Worm (Caenorhabditis elegans): Measurements from ENCODE around the gene lin-52.

The lin-52 gene

DNA sequence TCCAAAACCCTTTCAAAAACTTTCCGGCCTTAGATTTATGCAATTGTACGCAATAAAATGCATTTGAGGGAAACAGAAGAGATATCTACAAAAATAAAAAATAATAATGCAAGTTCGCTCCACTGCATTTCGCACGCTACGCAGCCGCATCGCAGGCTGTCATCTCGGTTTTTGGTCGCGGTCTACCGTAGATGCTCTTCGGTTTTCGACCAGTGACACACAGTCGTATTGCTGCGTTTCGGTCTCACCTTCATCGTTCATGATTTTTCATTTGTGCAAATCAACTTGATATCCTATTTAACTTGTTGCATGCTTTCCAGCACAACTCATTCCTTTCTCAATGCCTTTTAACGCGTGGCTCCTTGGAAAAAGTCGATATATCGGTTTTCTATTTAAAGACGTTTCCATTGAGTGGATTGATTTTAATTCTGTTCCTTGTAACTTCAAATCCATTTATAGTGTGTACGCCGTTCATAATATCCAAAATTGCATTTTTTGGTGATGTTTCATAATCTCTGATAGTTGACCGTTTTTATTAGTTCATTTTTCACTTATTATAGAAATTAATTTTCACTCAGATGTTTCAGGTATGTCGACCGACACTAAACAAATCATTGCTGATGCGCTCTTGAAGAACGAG is 43.8 kb downstream of the lin-52 start, which contains the start of gene vha-1:
vha-1 (plus strand) TSS at position 590 of the 640 bp plus-strand sequence.
- TF ChIP-seq unc-62 (GFP tag; optimal IDR thresholded peaks at IDR 0.05) = no peak

- no peak for TF ChIP-seq unc-62 (GFP tag; optimal IDR thresholded peaks at IDR 0.05)
Observed at ce11 chrIII:9780254-9780653, 44.3 kb downstream of the lin-52 start, which contains the start of gene sqv-3. Gene sqv-3 (minus strand): TSS chrIII:9780354.

ce11 chrIII:9779080-9779479 is 45.5 kb downstream of the lin-52 start:
- no peak for TF ChIP-seq unc-62 (GFP tag; optimal IDR thresholded peaks at IDR 0.05)

DNA sequence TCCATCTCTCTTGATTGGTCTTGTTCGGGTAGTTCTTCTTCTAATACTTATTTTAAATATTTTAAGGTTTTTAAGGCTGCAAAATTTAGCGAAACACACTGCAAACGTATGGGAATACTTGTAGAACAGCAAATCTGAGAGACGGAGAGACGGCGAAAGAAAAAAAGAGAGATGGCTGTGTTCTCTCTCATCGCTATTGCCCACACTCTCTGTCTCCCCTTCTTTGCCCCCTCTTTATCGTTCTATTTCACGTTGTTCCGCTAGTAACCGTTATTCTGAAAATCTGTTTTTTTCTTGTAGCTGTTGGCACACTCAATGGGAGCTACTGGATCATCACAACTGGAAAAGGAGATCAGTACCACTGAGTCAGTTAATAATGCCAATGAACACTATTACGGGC is 48.2 kb downstream of the lin-52 start, which contains the start of gene usp-46:
usp-46 (plus strand) TSS at position 301 of the 400 bp plus-strand sequence.
- no peak for TF ChIP-seq unc-62 (GFP tag; optimal IDR thresholded peaks at IDR 0.05)

ce11 chrIII:9775916-9776315 is 48.6 kb downstream of the lin-52 start:
- no peak for TF ChIP-seq unc-62 (GFP tag; optimal IDR thresholded peaks at IDR 0.05)
